Worm (Caenorhabditis elegans) whole organism, L4 larva: ENCODE results near the gene unc-27.

ENCODE experiments used
- F10B5.3 ChIP-seq: sonication (generic microtip); optimal IDR thresholded peaks from 2 replicates; lab custom pipeline; 2016; ENCODE audit warnings: mild to moderate bottlenecking, missing genetic modification characterization, missing compliant biosample characterization
- Y75B8A.6 ChIP-seq: fragments of 200-800 bp; sonication (Bioruptor generic); IDR thresholded peaks from 2 replicates; pipeline ENCODE4 v1.3.6; 2022; ENCODE audit warnings: missing genetic modification reagents, missing genetic modification characterization, missing compliant biosample characterization
- ZK337.2 ChIP-seq: fragments of 200-800 bp; sonication (Bioruptor generic); IDR thresholded peaks from 2 replicates; pipeline ENCODE4 v1.3.6; 2022; ENCODE audit warnings: missing genetic modification reagents, missing genetic modification characterization, missing compliant biosample characterization
- aha-1 ChIP-seq: fragments of 150-350 bp; peaks from one replicate; lab custom pipeline; 2014; ENCODE audit warnings: missing biosample characterization, missing genetic modification characterization
- ceh-20 ChIP-seq: fragments of 200-800 bp; sonication (Bioruptor generic); IDR thresholded peaks from 2 replicates; pipeline ENCODE4 v1.3.6; 2022; ENCODE audit warnings: missing genetic modification reagents, missing genetic modification characterization, missing compliant biosample characterization
- ceh-82 ChIP-seq: sonication (generic microtip); optimal IDR thresholded peaks from 2 replicates; lab custom pipeline; 2017; ENCODE audit warnings: missing biosample characterization, missing genetic modification characterization
- ces-1 ChIP-seq: fragments of 150-350 bp; sonication (generic microtip); optimal IDR thresholded peaks from 4 replicates; lab custom pipeline; 2014; ENCODE audit warnings: missing biosample characterization, missing genetic modification reagents, missing genetic modification characterization
- daf-16 ChIP-seq, 3 experiments: sonication (generic microtip); optimal IDR thresholded peaks; 2 replicates each; lab custom pipeline; 2016 to 2017; ENCODE audit warnings: missing genetic modification characterization in 3 of 3, missing genetic modification reagents in 3 of 3, mild to moderate bottlenecking in 2 of 3, missing compliant biosample characterization in 2 of 3, missing biosample characterization in 1 of 3, moderate library complexity in 1 of 3
- daf-19 ChIP-seq: fragments of 200-800 bp; sonication (Bioruptor generic); conservative IDR thresholded peaks from 2 replicates; pipeline ENCODE4 v1.3.6; 2022; ENCODE audit warnings: missing genetic modification characterization, missing compliant biosample characterization
- dmd-6 ChIP-seq: fragments of 200-800 bp; sonication (Bioruptor generic); IDR thresholded peaks from 2 replicates; pipeline ENCODE4 v1.3.6; 2022; ENCODE audit warnings: missing genetic modification reagents, missing genetic modification characterization, missing compliant biosample characterization
- dve-1 ChIP-seq: sonication (generic microtip); optimal IDR thresholded peaks from 2 replicates; lab custom pipeline; 2017; ENCODE audit warnings: antibody characterized with exemption, mild to moderate bottlenecking, missing genetic modification characterization, missing compliant biosample characterization; ENCODE audit not compliant: insufficient read depth
- egl-43 ChIP-seq: fragments of 200-800 bp; sonication (Bioruptor generic); IDR thresholded peaks from 2 replicates; pipeline ENCODE4 v1.3.6; 2022; ENCODE audit warnings: missing genetic modification reagents, missing genetic modification characterization, missing compliant biosample characterization
- hlh-11 ChIP-seq: fragments of 200-800 bp; sonication (Bioruptor generic); optimal IDR thresholded peaks from 2 replicates; lab custom pipeline; 2018; ENCODE audit warnings: mild to moderate bottlenecking, missing genetic modification characterization, missing compliant biosample characterization
- hlh-30 ChIP-seq: sonication (generic microtip); optimal IDR thresholded peaks from 2 replicates; lab custom pipeline; 2017; ENCODE audit warnings: antibody characterized with exemption, mild to moderate bottlenecking, missing genetic modification characterization, missing compliant biosample characterization; ENCODE audit not compliant: insufficient read depth
- lim-7 ChIP-seq: fragments of 200-800 bp; sonication (Bioruptor generic); IDR thresholded peaks from 2 replicates; pipeline ENCODE4 v1.3.6; 2022; ENCODE audit warnings: missing genetic modification characterization, missing compliant biosample characterization
- lin-13 ChIP-seq: fragments of 150-350 bp; optimal IDR thresholded peaks from 2 replicates; lab custom pipeline; 2014; ENCODE audit warnings: missing biosample characterization, missing genetic modification reagents, missing genetic modification characterization
- lin-15B ChIP-seq: fragments of 150-350 bp; sonication (generic microtip); optimal IDR thresholded peaks from 3 replicates; lab custom pipeline; 2014; ENCODE audit warnings: missing biosample characterization, missing genetic modification characterization
- lsy-2 ChIP-seq, 2 experiments: fragments of 150-350 bp in 1 of 2; sonication (generic microtip) in 1 of 2; optimal IDR thresholded peaks; 2 replicates each; lab custom pipeline; 2014 to 2017; ENCODE audit warnings: missing biosample characterization in 2 of 2, missing genetic modification characterization in 2 of 2
- mep-1 ChIP-seq: fragments of 150-350 bp; sonication (generic microtip); optimal IDR thresholded peaks from 3 replicates; lab custom pipeline; 2014; ENCODE audit warnings: missing biosample characterization, missing genetic modification characterization
- mxl-2 ChIP-seq: fragments of 200-800 bp; sonication (Bioruptor generic); conservative IDR thresholded peaks from 2 replicates; pipeline ENCODE4 v1.3.6; 2022; ENCODE audit warnings: missing genetic modification reagents, missing genetic modification characterization, missing compliant biosample characterization
- mxl-3 ChIP-seq: fragments of 200-800 bp; sonication (Bioruptor generic); optimal IDR thresholded peaks from 2 replicates; lab custom pipeline; 2018; ENCODE audit warnings: mild to moderate bottlenecking, missing genetic modification characterization, missing compliant biosample characterization
- nhr-10 ChIP-seq: fragments of 150-350 bp; optimal IDR thresholded peaks from 2 replicates; lab custom pipeline; 2014; ENCODE audit warnings: missing biosample characterization, missing genetic modification characterization
- nhr-28 ChIP-seq: fragments of 150-350 bp; optimal IDR thresholded peaks from 2 replicates; lab custom pipeline; 2014; ENCODE audit warnings: missing biosample characterization, missing genetic modification characterization
- nhr-41 ChIP-seq: fragments of 200-800 bp; sonication (Bioruptor generic); IDR thresholded peaks from 2 replicates; pipeline ENCODE4 v1.3.6; 2022; ENCODE audit warnings: missing genetic modification reagents, missing genetic modification characterization, missing compliant biosample characterization
- nhr-48 ChIP-seq: sonication (generic microtip); optimal IDR thresholded peaks from 2 replicates; lab custom pipeline; 2016; ENCODE audit warnings: mild to moderate bottlenecking, missing genetic modification characterization, missing compliant biosample characterization
- nhr-77 ChIP-seq: fragments of 150-350 bp; optimal IDR thresholded peaks from 2 replicates; lab custom pipeline; 2014; ENCODE audit warnings: missing biosample characterization, missing genetic modification characterization
- pha-4 ChIP-seq, 2 experiments: fragments of 150-350 bp in 1 of 2; fragments of 200-800 bp in 1 of 2; sonication (Bioruptor generic) in 1 of 2; IDR thresholded peaks in 1 of 2; optimal IDR thresholded peaks in 1 of 2; 2 replicates each; pipeline versions ENCODE4 v1.3.6 to Lab custom; 2014 to 2022; ENCODE audit warnings: missing genetic modification characterization in 2 of 2, missing genetic modification reagents in 2 of 2, missing biosample characterization in 1 of 2, missing compliant biosample characterization in 1 of 2
- php-3 ChIP-seq: fragments of 200-800 bp; sonication (Bioruptor generic); IDR thresholded peaks from 2 replicates; pipeline ENCODE4 v1.3.6; 2022; ENCODE audit warnings: missing genetic modification reagents, missing genetic modification characterization, missing compliant biosample characterization
- pqm-1 ChIP-seq: sonication (generic microtip); optimal IDR thresholded peaks from 2 replicates; lab custom pipeline; 2017; ENCODE audit warnings: missing biosample characterization, missing genetic modification characterization
- rbr-2 ChIP-seq: sonication (generic microtip); optimal IDR thresholded peaks from 2 replicates; lab custom pipeline; 2016; ENCODE audit warnings: missing genotype, missing genetic modification characterization, missing compliant biosample characterization
- saeg-2 ChIP-seq: fragments of 200-800 bp; sonication (Bioruptor generic); IDR thresholded peaks from 2 replicates; pipeline ENCODE4 v1.3.6; 2022; ENCODE audit warnings: missing genetic modification reagents, missing genetic modification characterization, missing compliant biosample characterization
- set-16 ChIP-seq: fragments of 200-800 bp; sonication (Bioruptor generic); IDR thresholded peaks from 2 replicates; pipeline ENCODE4 v1.3.6; 2022; ENCODE audit warnings: missing genetic modification reagents, missing genetic modification characterization, missing compliant biosample characterization
- spr-3 ChIP-seq: fragments of 200-800 bp; sonication (Bioruptor generic); optimal IDR thresholded peaks from 2 replicates; lab custom pipeline; 2018; ENCODE audit warnings: mild to moderate bottlenecking, missing genetic modification characterization, missing compliant biosample characterization
- tra-1 ChIP-seq: fragments of 200-800 bp; sonication (Bioruptor generic); IDR thresholded peaks from 2 replicates; pipeline ENCODE4 v1.3.6; 2022; ENCODE audit warnings: missing genetic modification reagents, missing genetic modification characterization, missing compliant biosample characterization
- unc-39 ChIP-seq: sonication (generic microtip); optimal IDR thresholded peaks from 2 replicates; lab custom pipeline; 2017; ENCODE audit warnings: missing biosample characterization, missing genetic modification characterization
- zfp-3 ChIP-seq: fragments of 200-800 bp; sonication (Bioruptor generic); conservative IDR thresholded peaks from 2 replicates; pipeline ENCODE4 v1.3.6; 2022; ENCODE audit warnings: missing genetic modification reagents, missing genetic modification characterization, missing compliant biosample characterization
- zip-2 ChIP-seq: fragments of 150-350 bp; optimal IDR thresholded peaks from 2 replicates; lab custom pipeline; 2014; ENCODE audit warnings: missing biosample characterization, missing genetic modification characterization
- ztf-11 ChIP-seq: fragments of 150-350 bp; optimal IDR thresholded peaks from 2 replicates; lab custom pipeline; 2014; ENCODE audit warnings: missing biosample characterization, missing genetic modification characterization

Gene unc-27

DNA sequence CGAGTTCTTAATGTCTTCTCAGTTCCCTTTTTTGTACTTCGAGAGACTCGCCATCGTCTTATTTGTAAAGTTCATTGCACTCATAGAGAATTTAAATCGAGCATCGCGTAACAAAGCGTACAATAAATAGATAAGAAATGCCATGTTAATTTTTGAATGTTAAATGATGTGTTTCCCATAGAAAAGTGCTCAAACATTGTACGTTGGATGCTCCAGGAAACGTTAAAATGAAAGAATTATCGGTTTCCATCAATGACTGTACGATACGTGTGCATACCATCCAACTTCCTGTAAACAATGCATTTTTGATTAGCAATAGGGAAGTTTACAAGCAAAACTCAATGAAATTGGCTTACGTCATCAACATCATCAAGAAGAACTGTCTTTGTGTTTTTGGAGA is 31.4 kb downstream of the unc-27 start (continued):
- peak; percentile 5 for TF ChIP-seq nhr-28 (tag; lab: Kevin White, UChicago)

DNA sequence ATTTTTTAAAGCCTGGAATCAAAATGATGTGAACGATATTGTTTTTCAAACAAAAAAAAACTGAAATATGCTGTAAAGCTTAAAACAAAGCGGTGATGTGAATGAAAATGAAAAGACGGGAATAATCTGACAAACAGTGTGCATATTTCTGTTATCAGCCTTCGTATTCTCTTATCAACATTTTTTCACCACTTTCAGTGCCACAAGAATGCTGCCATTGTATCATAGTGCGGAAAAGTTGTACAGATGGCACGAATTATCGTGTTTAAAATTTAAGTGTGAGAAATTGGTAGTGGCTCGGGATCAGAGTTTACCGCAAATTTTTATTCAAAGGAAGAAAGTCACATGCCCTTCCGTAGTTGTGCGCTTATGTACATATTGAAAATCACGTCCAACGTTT is 35.2 kb downstream of the unc-27 start, which contains the start of gene ifd-1:
TSS of gene ifd-1 (minus strand) at position 12 of the 400 bp plus-strand sequence.
- TF ChIP-seq spr-3 (no peak), dve-1 (tag; lab: Kevin White, UChicago) (peak; percentile 82), nhr-77 (peak; percentile 40), php-3 (peak; percentile 66; the same call in 1 of the 2 replicates), set-16 (GFP tag; lab: Robert Waterston, UW) (no peak), hlh-11 (tag; lab: Kevin White, UChicago) (peak; percentile 73), egl-43 (no peak), nhr-10 (tag; lab: Kevin White, UChicago) (no peak), F10B5.3 (tag; lab: Kevin White, UChicago) (no peak), nhr-28 (tag; lab: Kevin White, UChicago) (peak; percentile 81), aha-1 (tag; lab: Kevin White, UChicago) (peak; percentile 43), pqm-1 (tag; lab: Kevin White, UChicago) (peak; percentile 98), ZK337.2 (no peak), tra-1 (GFP tag; lab: Robert Waterston, UW) (0 out of 2 replicates have a peak, but pooled peaks have one; percentile 38), daf-19 (no peak), zfp-3 (GFP tag; lab: Robert Waterston, UW) (no peak), daf-16 (GFP tag; optimal IDR thresholded peaks at IDR 0.05; lab: Kevin White, UChicago) (no peak), daf-16 (tag; optimal IDR thresholded peaks at IDR 0.05; lab: Kevin White, UChicago) (peak; percentile 78), nhr-41 (GFP tag; lab: Robert Waterston, UW) (no peak), nhr-48 (tag; lab: Kevin White, UChicago) (peak; percentile 10), ces-1 (no peak), hlh-30 (peak; percentile 23), dmd-6 (GFP tag; lab: Robert Waterston, UW) (peak; percentile 51; the same call in 1 of the 2 replicates), lsy-2 (tag; optimal IDR thresholded peaks at IDR 0.05; lab: Kevin White, UChicago) (peak in 1 of 2 experiments; percentile 11), mxl-3 (peak; percentile 16)
- TF ChIP-seq, all 104 proteins: peak for 14

DNA sequence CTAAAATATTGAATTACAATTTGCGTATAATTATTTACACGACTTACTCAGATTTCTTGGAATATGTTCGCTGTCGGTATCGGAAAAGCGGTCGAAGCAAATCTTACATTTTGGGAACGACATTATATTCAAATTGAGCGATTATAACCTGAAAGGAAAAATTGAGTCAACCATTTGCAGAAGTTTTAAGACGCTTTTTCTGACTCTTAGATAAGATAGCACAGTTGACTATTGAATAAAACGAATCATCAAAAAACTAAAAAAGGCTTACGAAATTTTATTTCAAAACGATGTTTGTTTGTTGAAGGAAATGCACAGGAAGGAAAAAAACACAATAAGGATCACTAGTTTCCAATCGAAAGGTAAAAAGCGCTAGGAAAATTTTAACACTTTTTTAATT is 39.1 kb downstream of the unc-27 start, which contains the start of gene rcs-1:
TSS of gene rcs-1 (minus strand) at position 176 of the 400 bp plus-strand sequence.
- TF ChIP-seq mep-1 (tag; lab: Kevin White, UChicago): no peak
- no peak for TF ChIP-seq mxl-3
- peak; percentile 54 for TF ChIP-seq pqm-1 (tag; lab: Kevin White, UChicago)
- no peak for TF ChIP-seq zfp-3 (GFP tag; lab: Robert Waterston, UW)
- no peak for TF ChIP-seq spr-3
- no peak for TF ChIP-seq saeg-2
- TF ChIP-seq mxl-2: no peak
- no peak for TF ChIP-seq daf-16 (GFP tag; optimal IDR thresholded peaks at IDR 0.05; lab: Kevin White, UChicago)
- peak; percentile 6 for TF ChIP-seq daf-16 (tag; optimal IDR thresholded peaks at IDR 0.05; lab: Kevin White, UChicago)
- TF ChIP-seq rbr-2 (tag; lab: Kevin White, UChicago): no peak

DNA sequence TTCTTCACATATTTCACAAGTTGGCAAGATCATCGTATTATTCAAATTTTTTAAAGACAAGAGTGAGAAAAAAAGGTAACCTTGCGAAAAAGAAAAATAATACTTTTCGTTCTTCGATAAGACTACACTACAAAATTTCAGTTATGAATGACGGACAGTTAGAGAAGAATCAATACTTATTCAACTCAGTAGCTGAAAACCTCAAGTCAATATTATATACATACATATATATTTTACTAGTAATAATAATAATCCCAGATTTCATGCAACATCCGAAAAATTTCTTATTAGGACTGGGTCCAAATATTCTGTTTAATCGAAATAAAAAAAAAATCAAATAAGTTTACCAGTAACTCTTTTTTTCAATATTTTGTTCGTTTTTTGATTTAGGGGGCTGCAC is 41.9 kb downstream of the unc-27 start, which contains the start of gene C28G1.6:
TSS of gene C28G1.6 (minus strand) at position 101 of the 400 bp plus-strand sequence.
- no peak for TF ChIP-seq lim-7 (GFP tag; lab: Robert Waterston, UW)
- TF ChIP-seq ztf-11 (tag; lab: Kevin White, UChicago): no peak
- no peak for TF ChIP-seq ceh-82
- no peak for TF ChIP-seq daf-16 (GFP tag; optimal IDR thresholded peaks at IDR 0.05; lab: Kevin White, UChicago)
- TF ChIP-seq daf-16 (tag; optimal IDR thresholded peaks at IDR 0.05; lab: Kevin White, UChicago): peak; percentile 36
- no peak for TF ChIP-seq unc-39 (tag; lab: Kevin White, UChicago)
- TF ChIP-seq lin-15B (tag; lab: Kevin White, UChicago): no peak
- TF ChIP-seq lin-13 (GFP tag; lab: Kevin White, UChicago): no peak
- TF ChIP-seq ceh-20 (GFP tag; lab: Robert Waterston, UW): no peak
- TF ChIP-seq zip-2 (tag; lab: Kevin White, UChicago): no peak
- peak; percentile 17 for TF ChIP-seq pqm-1 (tag; lab: Kevin White, UChicago)
- no peak for TF ChIP-seq mxl-3
- no peak for TF ChIP-seq aha-1 (tag; lab: Kevin White, UChicago)
- peak; percentile 12; the same call in 1 of the 2 replicates for TF ChIP-seq dmd-6 (GFP tag; lab: Robert Waterston, UW)
- no peak for TF ChIP-seq pha-4 (GFP tag; IDR thresholded peaks at IDR 0.05; lab: Robert Waterston, UW)
- no peak for TF ChIP-seq pha-4 (tag; optimal IDR thresholded peaks at IDR 0.05; lab: Kevin White, UChicago)
- no peak for TF ChIP-seq Y75B8A.6 (GFP tag; lab: Robert Waterston, UW)
- TF ChIP-seq, all 104 proteins: peak for 3
